Fruit fly (Drosophila melanogaster) whole organism, prepupa: ENCODE measurements around the gene simj.

Source experiments
- Blimp-1 ChIP-seq: fragments of 200-800 bp; sonication (Bioruptor generic); optimal IDR thresholded peaks from 3 replicates; lab custom pipeline; 2017; ENCODE audit warnings: missing biosample characterization, missing genetic modification characterization, mild to moderate bottlenecking, moderate library complexity, missing genetic modification reagents
- CG10631 ChIP-seq: fragments of 200-800 bp; sonication (Bioruptor generic); optimal IDR thresholded peaks from 2 replicates; lab custom pipeline; 2016; ENCODE audit warnings: missing biosample characterization, missing genetic modification characterization
- CG10669 ChIP-seq: fragments of 200-800 bp; sonication (Bioruptor generic); optimal IDR thresholded peaks from 3 replicates; lab custom pipeline; 2018; ENCODE audit warnings: missing biosample characterization, mild to moderate bottlenecking, missing genetic modification characterization, moderate library complexity
- CG11294 ChIP-seq: fragments of 200-800 bp; sonication (Bioruptor generic); IDR thresholded peaks from 2 replicates; pipeline ENCODE4 v1.3.6; 2022; ENCODE audit warnings: missing biosample characterization, missing genetic modification characterization
- CG11762 ChIP-seq: fragments of 200-800 bp; sonication (Bioruptor generic); optimal IDR thresholded peaks from 3 replicates; lab custom pipeline; 2016; ENCODE audit warnings: missing biosample characterization, missing genetic modification characterization; ENCODE audit not compliant: insufficient read depth
- CG15336 ChIP-seq: fragments of 200-800 bp; sonication (Bioruptor generic); IDR thresholded peaks from 2 replicates; pipeline ENCODE4 v1.3.6; 2022; ENCODE audit warnings: missing biosample characterization, missing genetic modification characterization
- CG16779 ChIP-seq: fragments of 200-800 bp; sonication (Bioruptor generic); optimal IDR thresholded peaks from 3 replicates; lab custom pipeline; 2017; ENCODE audit warnings: missing biosample characterization, mild to moderate bottlenecking, missing genetic modification characterization
- CG3032 ChIP-seq: fragments of 200-800 bp; optimal IDR thresholded peaks from 2 replicates; lab custom pipeline; 2019; ENCODE audit warnings: missing biosample characterization, mild to moderate bottlenecking, missing genetic modification characterization, moderate library complexity
- CG32006 ChIP-seq: fragments of 200-800 bp; sonication (Bioruptor generic); optimal IDR thresholded peaks from 3 replicates; lab custom pipeline; 2017; ENCODE audit warnings: missing biosample characterization, mild to moderate bottlenecking, missing genetic modification characterization
- CG3919 ChIP-seq: fragments of 200-800 bp; sonication (Bioruptor generic); optimal IDR thresholded peaks from 3 replicates; lab custom pipeline; 2016; ENCODE audit warnings: missing biosample characterization, missing genetic modification characterization
- CG4318 ChIP-seq: fragments of 200-800 bp; sonication (Bioruptor generic); optimal IDR thresholded peaks from 3 replicates; lab custom pipeline; 2017; ENCODE audit warnings: missing biosample characterization, mild to moderate bottlenecking, missing genetic modification characterization
- CG6276 ChIP-seq: fragments of 200-800 bp; sonication (Bioruptor generic); optimal IDR thresholded peaks from 2 replicates; lab custom pipeline; 2017; ENCODE audit warnings: missing biosample characterization, mild to moderate bottlenecking, missing genetic modification characterization
- CG6792 ChIP-seq: fragments of 200-800 bp; sonication (Bioruptor generic); optimal IDR thresholded peaks from 3 replicates; lab custom pipeline; 2016; ENCODE audit warnings: missing biosample characterization, missing genetic modification characterization
- CG6808 ChIP-seq: fragments of 200-800 bp; sonication (Bioruptor generic); optimal IDR thresholded peaks from 3 replicates; lab custom pipeline; 2017; ENCODE audit warnings: missing biosample characterization, missing genetic modification characterization, mild to moderate bottlenecking, moderate library complexity, missing genetic modification reagents
- CG6854 ChIP-seq: fragments of 200-800 bp; sonication (Bioruptor generic); optimal IDR thresholded peaks from 2 replicates; lab custom pipeline; 2017; ENCODE audit warnings: missing biosample characterization, mild to moderate bottlenecking, missing genetic modification characterization
- CG7368 ChIP-seq: fragments of 200-800 bp; sonication (Bioruptor generic); optimal IDR thresholded peaks from 3 replicates; lab custom pipeline; 2016; ENCODE audit warnings: missing biosample characterization, missing genetic modification characterization
- CG8119 ChIP-seq: fragments of 200-800 bp; sonication (Bioruptor generic); IDR thresholded peaks from 3 replicates; pipeline ENCODE4 v1.3.6; 2022; ENCODE audit warnings: missing biosample characterization, missing genetic modification characterization
- CG8319 ChIP-seq: fragments of 200-800 bp; sonication (Bioruptor generic); optimal IDR thresholded peaks from 3 replicates; lab custom pipeline; 2016; ENCODE audit warnings: missing biosample characterization, missing genetic modification characterization
- CG8632 ChIP-seq: fragments of 200-800 bp; sonication (Bioruptor generic); optimal IDR thresholded peaks from 3 replicates; lab custom pipeline; 2016; ENCODE audit warnings: missing biosample characterization, missing genetic modification characterization
- Eip75B ChIP-seq: fragments of 200-800 bp; sonication (Bioruptor generic); optimal IDR thresholded peaks from 3 replicates; lab custom pipeline; 2016; ENCODE audit warnings: missing biosample characterization, missing genetic modification characterization
- Eip78C ChIP-seq: fragments of 200-800 bp; sonication (Bioruptor generic); peaks from one replicate; lab custom pipeline; 2016; ENCODE audit warnings: missing biosample characterization, missing genetic modification characterization
- Eip93F ChIP-seq: fragments of 200-800 bp; sonication (Bioruptor generic); optimal IDR thresholded peaks from 2 replicates; lab custom pipeline; 2016; ENCODE audit warnings: missing biosample characterization, mild to moderate bottlenecking, missing genetic modification characterization
- Ets21C ChIP-seq: fragments of 200-800 bp; sonication (Bioruptor generic); optimal IDR thresholded peaks from 3 replicates; lab custom pipeline; 2016; ENCODE audit warnings: missing biosample characterization, missing genetic modification characterization
- Ets96B ChIP-seq: fragments of 200-800 bp; optimal IDR thresholded peaks from 2 replicates; lab custom pipeline; 2019; ENCODE audit warnings: missing biosample characterization, mild to moderate bottlenecking, missing genetic modification characterization, moderate library complexity
- Gug ChIP-seq: fragments of 200-800 bp; sonication (Bioruptor generic); IDR thresholded peaks from 2 replicates; pipeline ENCODE4 v1.3.6; 2022; ENCODE audit warnings: missing biosample characterization, missing genetic modification characterization
- Hr39 ChIP-seq: fragments of 200-800 bp; sonication (Bioruptor generic); optimal IDR thresholded peaks from 2 replicates; lab custom pipeline; 2016; ENCODE audit warnings: missing biosample characterization, missing genetic modification characterization
- Hr4 ChIP-seq: fragments of 200-800 bp; sonication (Bioruptor generic); optimal IDR thresholded peaks from 3 replicates; lab custom pipeline; 2016; ENCODE audit warnings: missing biosample characterization, missing genetic modification characterization
- OdsH ChIP-seq: fragments of 200-800 bp; sonication (Bioruptor generic); optimal IDR thresholded peaks from 3 replicates; lab custom pipeline; 2016; ENCODE audit warnings: missing biosample characterization, missing genetic modification characterization
- Sox102F ChIP-seq: fragments of 200-800 bp; sonication (Bioruptor generic); optimal IDR thresholded peaks from 2 replicates; lab custom pipeline; 2016; ENCODE audit warnings: missing biosample characterization, mild to moderate bottlenecking, missing genetic modification characterization
- Sox14 ChIP-seq: fragments of 200-800 bp; sonication (Bioruptor generic); optimal IDR thresholded peaks from 3 replicates; lab custom pipeline; 2016; ENCODE audit warnings: missing biosample characterization, missing genetic modification characterization
- Sox15 ChIP-seq: fragments of 200-800 bp; sonication (Bioruptor generic); optimal IDR thresholded peaks from 3 replicates; lab custom pipeline; 2016; ENCODE audit warnings: missing biosample characterization, missing genetic modification characterization
- achi ChIP-seq: fragments of 200-800 bp; sonication (Bioruptor generic); optimal IDR thresholded peaks from 3 replicates; lab custom pipeline; 2016; ENCODE audit warnings: missing biosample characterization, missing genetic modification characterization
- acj6 ChIP-seq: fragments of 200-800 bp; sonication (Bioruptor generic); optimal IDR thresholded peaks from 3 replicates; lab custom pipeline; 2016; ENCODE audit warnings: missing biosample characterization, missing genetic modification characterization
- cyc ChIP-seq: fragments of 200-800 bp; sonication (Bioruptor generic); optimal IDR thresholded peaks from 3 replicates; lab custom pipeline; 2016; ENCODE audit warnings: missing biosample characterization, missing genetic modification characterization
- dac ChIP-seq: fragments of 200-800 bp; sonication (Bioruptor generic); optimal IDR thresholded peaks from 2 replicates; lab custom pipeline; 2017; ENCODE audit warnings: missing biosample characterization, mild to moderate bottlenecking, missing genetic modification characterization
- dsx ChIP-seq: fragments of 200-800 bp; optimal IDR thresholded peaks from 3 replicates; lab custom pipeline; 2019; ENCODE audit warnings: missing biosample characterization, mild to moderate bottlenecking, missing genetic modification characterization, moderate library complexity; ENCODE audit not compliant: poor library complexity, severe bottlenecking
- eg ChIP-seq: fragments of 200-800 bp; sonication (Bioruptor generic); IDR thresholded peaks from 3 replicates; pipeline ENCODE4 v1.3.6; 2022; ENCODE audit warnings: missing biosample characterization, missing genetic modification characterization
- esn ChIP-seq: fragments of 200-800 bp; sonication (Bioruptor generic); optimal IDR thresholded peaks from 2 replicates; lab custom pipeline; 2016; ENCODE audit warnings: missing biosample characterization, mild to moderate bottlenecking, missing genetic modification characterization, moderate library complexity
- fd59A ChIP-seq: fragments of 200-800 bp; sonication (Bioruptor generic); optimal IDR thresholded peaks from 2 replicates; lab custom pipeline; 2017; ENCODE audit warnings: missing biosample characterization, mild to moderate bottlenecking, missing genetic modification characterization, missing genetic modification reagents
- fkh ChIP-seq: fragments of 200-800 bp; sonication (Bioruptor generic); optimal IDR thresholded peaks from 3 replicates; lab custom pipeline; 2017; ENCODE audit warnings: missing biosample characterization, mild to moderate bottlenecking, missing genetic modification characterization, moderate library complexity
- lz ChIP-seq: fragments of 200-800 bp; sonication (Bioruptor generic); optimal IDR thresholded peaks from 3 replicates; lab custom pipeline; 2016; ENCODE audit warnings: missing biosample characterization, missing genetic modification characterization
- net ChIP-seq: fragments of 200-800 bp; sonication (Bioruptor generic); optimal IDR thresholded peaks from 3 replicates; lab custom pipeline; 2016; ENCODE audit warnings: missing biosample characterization, missing genetic modification characterization
- salr ChIP-seq, 2 experiments: fragments of 200-800 bp; sonication (Bioruptor generic); optimal IDR thresholded peaks; 3 replicates each; lab custom pipeline; 2016 to 2018; ENCODE audit warnings: missing biosample characterization in 2 of 2, missing genetic modification characterization in 2 of 2, mild to moderate bottlenecking in 1 of 2
- spab ChIP-seq: fragments of 200-800 bp; sonication (Bioruptor generic); optimal IDR thresholded peaks from 2 replicates; lab custom pipeline; 2017; ENCODE audit warnings: missing biosample characterization, mild to moderate bottlenecking, missing genetic modification characterization, missing genetic modification reagents
- ss ChIP-seq, 2 experiments: fragments of 200-800 bp; sonication (Bioruptor generic); optimal IDR thresholded peaks; 2 replicates in 1 of 2; 3 replicates in 1 of 2; lab custom pipeline; 2017 to 2018; ENCODE audit warnings: mild to moderate bottlenecking in 2 of 2, missing biosample characterization in 2 of 2, missing genetic modification characterization in 2 of 2, moderate library complexity in 1 of 2
- svp ChIP-seq: fragments of 200-800 bp; sonication (Bioruptor generic); peaks from one replicate; lab custom pipeline; 2016; ENCODE audit warnings: missing biosample characterization, missing genetic modification characterization

Gene simj

dm6 chr3L:10678545-10679067 lies 14.1 kb downstream of the simj start (continued):
- TF ChIP-seq spab (GFP tag; lab: Kevin White, UChicago) (peak; percentile 85), Hr39 (peak; percentile 79), Ets21C (GFP tag; lab: Kevin White, UChicago) (peak; percentile 78), Eip93F (GFP tag; lab: Kevin White, UChicago) (peak; percentile 46), Sox15 (GFP tag; lab: Kevin White, UChicago) (peak; percentile 65), CG6792 (GFP tag; lab: Kevin White, UChicago) (peak; percentile 88), salr (GFP tag; optimal IDR thresholded peaks at IDR 0.05; lab: Kevin White, UChicago) (peak; percentile 42 to 93), Hr4 (GFP tag; lab: Kevin White, UChicago) (peak; percentile 91), CG3919 (peak; percentile 86), fd59A (GFP tag; lab: Kevin White, UChicago) (peak; percentile 83), CG3032 (tag; lab: Kevin White, UChicago) (peak; percentile 92), CG10631 (GFP tag; lab: Kevin White, UChicago) (peak; percentile 94), CG6808 (GFP tag; lab: Kevin White, UChicago) (peak; percentile 88), Eip78C (GFP tag; lab: Kevin White, UChicago) (peak; percentile 97), Gug (GFP tag; lab: Robert Waterston, UW) (peak; percentile 86), Sox14 (peak; percentile 91), Blimp-1 (GFP tag; lab: Kevin White, UChicago) (peak; percentile 73), CG15336 (GFP tag; lab: Robert Waterston, UW) (peak; percentile 98), CG8632 (GFP tag; lab: Kevin White, UChicago) (peak; percentile 84), CG8319 (GFP tag; lab: Kevin White, UChicago) (peak; percentile 73), CG4318 (peak; percentile 82), OdsH (peak; percentile 87), acj6 (GFP tag; lab: Kevin White, UChicago) (peak; percentile 85), CG11294 (peak; percentile 90), CG11762 (GFP tag; lab: Kevin White, UChicago) (peak; percentile 77), cyc (GFP tag; lab: Kevin White, UChicago) (peak; percentile 80)

- TF ChIP-seq Eip93F (GFP tag; lab: Kevin White, UChicago) (no peak), CG11762 (GFP tag; lab: Kevin White, UChicago) (no peak), achi (GFP tag; lab: Kevin White, UChicago) (peak; percentile 30), CG11294 (0 out of 2 replicates have a peak, but pooled peaks have one; percentile 32), CG3919 (peak; percentile 16), acj6 (GFP tag; lab: Kevin White, UChicago) (peak; percentile 24), spab (GFP tag; lab: Kevin White, UChicago) (no peak), ss (GFP tag; optimal IDR thresholded peaks at IDR 0.05; lab: Kevin White, UChicago) (peak in 1 of 2 experiments; percentile 38), Blimp-1 (GFP tag; lab: Kevin White, UChicago) (no peak), CG8319 (GFP tag; lab: Kevin White, UChicago) (no peak), dsx (GFP tag; lab: Kevin White, UChicago) (peak; percentile 29), CG10669 (peak; percentile 7), eg (peak; percentile 58; the same call in 2 of the 3 replicates), fkh (GFP tag; lab: Kevin White, UChicago) (peak; percentile 86), svp (GFP tag; lab: Kevin White, UChicago) (no peak), OdsH (peak; percentile 21), CG6808 (GFP tag; lab: Kevin White, UChicago) (peak; percentile 1), CG8632 (GFP tag; lab: Kevin White, UChicago) (no peak), Ets96B (tag; lab: Kevin White, UChicago) (peak; percentile 36), salr (GFP tag; optimal IDR thresholded peaks at IDR 0.05; lab: Kevin White, UChicago) (peak in 1 of 2 experiments; percentile 13), Eip78C (GFP tag; lab: Kevin White, UChicago) (peak; percentile 75), Hr4 (GFP tag; lab: Kevin White, UChicago) (peak; percentile 38), Sox102F (GFP tag; lab: Kevin White, UChicago) (peak; percentile 26), lz (GFP tag; lab: Kevin White, UChicago) (no peak), CG7368 (GFP tag; lab: Kevin White, UChicago) (no peak), CG32006 (GFP tag; lab: Kevin White, UChicago) (peak; percentile 56), CG6276 (GFP tag; lab: Kevin White, UChicago) (peak; percentile 22), CG16779 (peak; percentile 28), esn (GFP tag; lab: Kevin White, UChicago) (peak; percentile 7), CG6854 (no peak), CG8119 (GFP tag; lab: Robert Waterston, UW) (peak; percentile 52; the same call in 2 of the 3 replicates), dac (GFP tag; lab: Kevin White, UChicago) (no peak), Eip75B (GFP tag; lab: Kevin White, UChicago) (peak; percentile 16), net (GFP tag; lab: Kevin White, UChicago) (peak; percentile 42)
Observed at dm6 chr3L:10679711-10680154, 15.2 kb downstream of the simj start.
